Worm (Caenorhabditis elegans) whole organism, L4 larva: ENCODE measurements around the gene F22B5.5.

ENCODE experiments used
- F37D6.2 ChIP-seq: sonication (generic microtip); optimal IDR thresholded peaks from 2 replicates; lab custom pipeline; 2016; ENCODE audit warnings: mild to moderate bottlenecking, missing genetic modification characterization, missing compliant biosample characterization
- F44E2.7 ChIP-seq: fragments of 200-800 bp; sonication (Bioruptor generic); IDR thresholded peaks from 2 replicates; pipeline ENCODE4 v2.1.2; 2022; ENCODE audit warnings: missing genetic modification characterization, missing compliant biosample characterization
- T26A8.4 ChIP-seq: fragments of 200-800 bp; sonication (Bioruptor generic); IDR thresholded peaks from 2 replicates; pipeline ENCODE4 v1.3.6; 2022; ENCODE audit warnings: missing genetic modification characterization, missing compliant biosample characterization
- Y105C5A.15 ChIP-seq: fragments of 200-800 bp; sonication (Bioruptor generic); IDR thresholded peaks from 2 replicates; pipeline ENCODE4 v1.3.6; 2022; ENCODE audit warnings: missing genetic modification characterization, missing compliant biosample characterization
- Y48G9A.11 ChIP-seq: fragments of 200-800 bp; sonication (Bioruptor generic); IDR thresholded peaks from 2 replicates; pipeline ENCODE4 v1.3.6; 2022; ENCODE audit warnings: missing genetic modification reagents, missing genetic modification characterization, missing compliant biosample characterization
- Y75B8A.6 ChIP-seq: fragments of 200-800 bp; sonication (Bioruptor generic); IDR thresholded peaks from 2 replicates; pipeline ENCODE4 v1.3.6; 2022; ENCODE audit warnings: missing genetic modification reagents, missing genetic modification characterization, missing compliant biosample characterization
- aha-1 ChIP-seq: fragments of 150-350 bp; peaks from one replicate; lab custom pipeline; 2014; ENCODE audit warnings: missing biosample characterization, missing genetic modification characterization
- arid-1 ChIP-seq: fragments of 200-800 bp; sonication (Bioruptor generic); conservative IDR thresholded peaks from 2 replicates; pipeline ENCODE4 v1.3.6; 2022; ENCODE audit warnings: missing genetic modification reagents, missing genetic modification characterization, missing compliant biosample characterization
- ceh-20 ChIP-seq: fragments of 200-800 bp; sonication (Bioruptor generic); IDR thresholded peaks from 2 replicates; pipeline ENCODE4 v1.3.6; 2022; ENCODE audit warnings: missing genetic modification reagents, missing genetic modification characterization, missing compliant biosample characterization
- cey-2 ChIP-seq: sonication (generic microtip); optimal IDR thresholded peaks from 3 replicates; lab custom pipeline; 2017; ENCODE audit warnings: missing genetic modification characterization, mild to moderate bottlenecking, missing compliant biosample characterization, antibody characterized with exemption, borderline replicate concordance; ENCODE audit not compliant: insufficient read depth
- ctbp-1 ChIP-seq: fragments of 200-800 bp; sonication (Bioruptor generic); IDR thresholded peaks from 2 replicates; pipeline ENCODE4 v1.3.6; 2022; ENCODE audit warnings: missing genetic modification reagents, missing genetic modification characterization, missing compliant biosample characterization
- daf-12 ChIP-seq: fragments of 150-350 bp; optimal IDR thresholded peaks from 2 replicates; lab custom pipeline; 2014; ENCODE audit warnings: missing biosample characterization, missing genetic modification reagents, missing genetic modification characterization
- daf-16 ChIP-seq, 3 experiments: sonication (generic microtip); optimal IDR thresholded peaks; 2 replicates each; lab custom pipeline; 2016 to 2017; ENCODE audit warnings: missing genetic modification characterization in 3 of 3, missing genetic modification reagents in 3 of 3, mild to moderate bottlenecking in 2 of 3, missing compliant biosample characterization in 2 of 3, missing biosample characterization in 1 of 3, moderate library complexity in 1 of 3
- daf-8 ChIP-seq: fragments of 200-800 bp; sonication (Bioruptor generic); IDR thresholded peaks from 2 replicates; pipeline ENCODE4 v1.3.6; 2022; ENCODE audit warnings: missing genetic modification characterization, missing compliant biosample characterization
- dmd-6 ChIP-seq: fragments of 200-800 bp; sonication (Bioruptor generic); IDR thresholded peaks from 2 replicates; pipeline ENCODE4 v1.3.6; 2022; ENCODE audit warnings: missing genetic modification reagents, missing genetic modification characterization, missing compliant biosample characterization
- dmd-9 ChIP-seq: fragments of 200-800 bp; sonication (Bioruptor generic); IDR thresholded peaks from 2 replicates; pipeline ENCODE4 v1.3.6; 2022; ENCODE audit warnings: missing genetic modification reagents, missing genetic modification characterization, missing compliant biosample characterization
- fkh-10 ChIP-seq: fragments of 150-350 bp; optimal IDR thresholded peaks from 2 replicates; lab custom pipeline; 2014; ENCODE audit warnings: missing biosample characterization, missing genetic modification reagents, missing genetic modification characterization
- fos-1 ChIP-seq: fragments of 150-350 bp; optimal IDR thresholded peaks from 2 replicates; lab custom pipeline; 2014; ENCODE audit warnings: missing biosample characterization, missing genetic modification characterization
- hlh-11 ChIP-seq: fragments of 200-800 bp; sonication (Bioruptor generic); optimal IDR thresholded peaks from 2 replicates; lab custom pipeline; 2018; ENCODE audit warnings: mild to moderate bottlenecking, missing genetic modification characterization, missing compliant biosample characterization
- hlh-30 ChIP-seq: sonication (generic microtip); optimal IDR thresholded peaks from 2 replicates; lab custom pipeline; 2017; ENCODE audit warnings: antibody characterized with exemption, mild to moderate bottlenecking, missing genetic modification characterization, missing compliant biosample characterization; ENCODE audit not compliant: insufficient read depth
- hmg-1.1 ChIP-seq: fragments of 200-800 bp; sonication (Bioruptor generic); IDR thresholded peaks from 2 replicates; pipeline ENCODE4 v1.3.6; 2022; ENCODE audit warnings: missing genetic modification reagents, missing genetic modification characterization, missing compliant biosample characterization
- lin-1 ChIP-seq: fragments of 200-800 bp; sonication (Bioruptor generic); IDR thresholded peaks from 2 replicates; pipeline ENCODE4 v1.3.6; 2022; ENCODE audit warnings: missing genetic modification reagents, missing genetic modification characterization, missing compliant biosample characterization
- lin-15B ChIP-seq: fragments of 150-350 bp; sonication (generic microtip); optimal IDR thresholded peaks from 3 replicates; lab custom pipeline; 2014; ENCODE audit warnings: missing biosample characterization, missing genetic modification characterization
- lin-39 ChIP-seq: fragments of 150-350 bp; optimal IDR thresholded peaks from 2 replicates; lab custom pipeline; 2014; ENCODE audit warnings: missing biosample characterization, missing genetic modification reagents, missing genetic modification characterization
- lir-3 ChIP-seq: sonication (generic microtip); optimal IDR thresholded peaks from 2 replicates; lab custom pipeline; 2016; ENCODE audit warnings: mild to moderate bottlenecking, missing genetic modification characterization, missing compliant biosample characterization
- lsy-2 ChIP-seq, 2 experiments: fragments of 150-350 bp in 1 of 2; sonication (generic microtip) in 1 of 2; optimal IDR thresholded peaks; 2 replicates each; lab custom pipeline; 2014 to 2017; ENCODE audit warnings: missing biosample characterization in 2 of 2, missing genetic modification characterization in 2 of 2
- mdl-1 ChIP-seq, 2 experiments: fragments of 150-350 bp in 1 of 2; sonication (generic microtip) in 1 of 2; optimal IDR thresholded peaks; 2 replicates each; lab custom pipeline; 2014 to 2017; ENCODE audit warnings: missing biosample characterization in 2 of 2, missing genetic modification characterization in 2 of 2
- mdt-29 ChIP-seq: fragments of 200-800 bp; sonication (Bioruptor generic); IDR thresholded peaks from 2 replicates; pipeline ENCODE4 v1.3.6; 2022; ENCODE audit warnings: missing genetic modification reagents, missing genetic modification characterization, missing compliant biosample characterization
- mep-1 ChIP-seq: fragments of 150-350 bp; sonication (generic microtip); optimal IDR thresholded peaks from 3 replicates; lab custom pipeline; 2014; ENCODE audit warnings: missing biosample characterization, missing genetic modification characterization
- mes-2 ChIP-seq: sonication (generic microtip); optimal IDR thresholded peaks from 2 replicates; lab custom pipeline; 2016; ENCODE audit warnings: missing genotype, mild to moderate bottlenecking, missing genetic modification characterization, missing compliant biosample characterization; ENCODE audit not compliant: poor library complexity, severe bottlenecking
- mxl-2 ChIP-seq: fragments of 200-800 bp; sonication (Bioruptor generic); conservative IDR thresholded peaks from 2 replicates; pipeline ENCODE4 v1.3.6; 2022; ENCODE audit warnings: missing genetic modification reagents, missing genetic modification characterization, missing compliant biosample characterization
- mxl-3 ChIP-seq: fragments of 200-800 bp; sonication (Bioruptor generic); optimal IDR thresholded peaks from 2 replicates; lab custom pipeline; 2018; ENCODE audit warnings: mild to moderate bottlenecking, missing genetic modification characterization, missing compliant biosample characterization
- nhr-10 ChIP-seq: fragments of 150-350 bp; optimal IDR thresholded peaks from 2 replicates; lab custom pipeline; 2014; ENCODE audit warnings: missing biosample characterization, missing genetic modification characterization
- nhr-25 ChIP-seq: sonication (generic microtip); optimal IDR thresholded peaks from 2 replicates; lab custom pipeline; 2017; ENCODE audit warnings: missing genetic modification characterization, mild to moderate bottlenecking, missing compliant biosample characterization, antibody characterized with exemption, moderate library complexity, borderline replicate concordance; ENCODE audit not compliant: insufficient read depth
- nhr-28 ChIP-seq: fragments of 150-350 bp; optimal IDR thresholded peaks from 2 replicates; lab custom pipeline; 2014; ENCODE audit warnings: missing biosample characterization, missing genetic modification characterization
- nhr-41 ChIP-seq: fragments of 200-800 bp; sonication (Bioruptor generic); IDR thresholded peaks from 2 replicates; pipeline ENCODE4 v1.3.6; 2022; ENCODE audit warnings: missing genetic modification reagents, missing genetic modification characterization, missing compliant biosample characterization
- nhr-76 ChIP-seq: fragments of 150-350 bp; optimal IDR thresholded peaks from 2 replicates; lab custom pipeline; 2014; ENCODE audit warnings: missing biosample characterization, missing genetic modification characterization
- nhr-77 ChIP-seq: fragments of 150-350 bp; optimal IDR thresholded peaks from 2 replicates; lab custom pipeline; 2014; ENCODE audit warnings: missing biosample characterization, missing genetic modification characterization
- rbr-2 ChIP-seq: sonication (generic microtip); optimal IDR thresholded peaks from 2 replicates; lab custom pipeline; 2016; ENCODE audit warnings: missing genotype, missing genetic modification characterization, missing compliant biosample characterization
- snpc-4 ChIP-seq: fragments of 150-350 bp; optimal IDR thresholded peaks from 2 replicates; lab custom pipeline; 2014; ENCODE audit warnings: missing biosample characterization, missing genetic modification characterization
- tag-97 ChIP-seq: fragments of 200-800 bp; sonication (Bioruptor generic); IDR thresholded peaks from 2 replicates; pipeline ENCODE4 v1.3.6; 2022; ENCODE audit warnings: missing genetic modification characterization, missing compliant biosample characterization
- unc-130 ChIP-seq: sonication (generic microtip); optimal IDR thresholded peaks from 2 replicates; lab custom pipeline; 2016; ENCODE audit warnings: missing genetic modification reagents, missing genetic modification characterization, missing compliant biosample characterization
- zag-1 ChIP-seq: fragments of 150-350 bp; optimal IDR thresholded peaks from 2 replicates; lab custom pipeline; 2014; ENCODE audit warnings: missing biosample characterization, missing genetic modification characterization
- zip-11 ChIP-seq: fragments of 200-800 bp; sonication (Bioruptor generic); IDR thresholded peaks from 2 replicates; pipeline ENCODE4 v1.3.6; 2022; ENCODE audit warnings: missing genetic modification characterization, missing compliant biosample characterization
- ztf-7 ChIP-seq: fragments of 150-350 bp; optimal IDR thresholded peaks from 2 replicates; lab custom pipeline; 2014; ENCODE audit warnings: missing biosample characterization, missing genetic modification characterization

The F22B5.5 gene

DNA sequence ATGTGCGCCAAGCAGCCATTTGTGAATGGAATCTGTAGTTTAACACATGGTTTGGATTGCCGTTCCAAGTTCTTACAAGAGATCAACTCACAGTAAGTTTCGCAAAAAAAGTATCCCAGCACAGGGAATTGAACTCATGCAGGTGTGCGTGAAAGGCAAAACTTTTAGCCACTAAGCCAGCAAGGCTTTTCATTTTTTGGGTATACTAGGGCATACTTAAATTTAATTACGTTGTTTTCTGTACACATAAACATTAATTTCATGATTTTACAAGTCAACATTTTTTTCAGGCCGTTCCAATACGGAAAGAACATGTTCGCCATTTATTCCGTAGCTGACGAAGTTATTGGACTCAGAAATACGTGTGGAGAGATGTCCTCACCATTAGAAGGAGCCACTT, 12.9 kb downstream of the F22B5.5 start (continued):
- TF ChIP-seq Y105C5A.15 (GFP tag; lab: Robert Waterston, UW) (0 out of 2 replicates have a peak, but pooled peaks have one; percentile 48), zag-1 (tag; lab: Kevin White, UChicago) (no peak), cey-2 (no peak), nhr-41 (GFP tag; lab: Robert Waterston, UW) (0 out of 2 replicates have a peak, but pooled peaks have one; percentile 66), snpc-4 (no peak), nhr-76 (tag; lab: Kevin White, UChicago) (no peak), Y48G9A.11 (GFP tag; lab: Robert Waterston, UW) (peak; percentile 84), T26A8.4 (GFP tag; lab: Robert Waterston, UW) (peak; percentile 81), hmg-1.1 (peak; percentile 50), fos-1 (no peak)
- TF ChIP-seq, all 104 proteins: peak for 59

ce11 chrII:8440792-8441191, 13.6 kb downstream of the F22B5.5 start:
- TF ChIP-seq hlh-30 (tag; lab: Kevin White, UChicago) (peak; percentile 47), nhr-25 (tag; lab: Kevin White, UChicago) (peak; percentile 34), nhr-28 (peak; percentile 97), cey-2 (peak; percentile 57), mdl-1 (tag; optimal IDR thresholded peaks at IDR 0.05; lab: Kevin White, UChicago) (peak in 1 of 2 experiments; percentile 67), ctbp-1 (GFP tag; lab: Robert Waterston, UW) (no peak), nhr-10 (tag; lab: Kevin White, UChicago) (peak; percentile 51), lsy-2 (tag; optimal IDR thresholded peaks at IDR 0.05; lab: Kevin White, UChicago) (peak in 1 of 2 experiments; percentile 9), hlh-11 (peak; percentile 61), mep-1 (tag; lab: Kevin White, UChicago) (peak; percentile 37), F37D6.2 (tag; lab: Kevin White, UChicago) (no peak), aha-1 (tag; lab: Kevin White, UChicago) (peak; percentile 5), mes-2 (no peak), mdt-29 (no peak), fkh-10 (GFP tag; lab: Kevin White, UChicago) (no peak), dmd-6 (GFP tag; lab: Robert Waterston, UW) (peak; percentile 18; the same call in 1 of the 2 replicates)

DNA sequence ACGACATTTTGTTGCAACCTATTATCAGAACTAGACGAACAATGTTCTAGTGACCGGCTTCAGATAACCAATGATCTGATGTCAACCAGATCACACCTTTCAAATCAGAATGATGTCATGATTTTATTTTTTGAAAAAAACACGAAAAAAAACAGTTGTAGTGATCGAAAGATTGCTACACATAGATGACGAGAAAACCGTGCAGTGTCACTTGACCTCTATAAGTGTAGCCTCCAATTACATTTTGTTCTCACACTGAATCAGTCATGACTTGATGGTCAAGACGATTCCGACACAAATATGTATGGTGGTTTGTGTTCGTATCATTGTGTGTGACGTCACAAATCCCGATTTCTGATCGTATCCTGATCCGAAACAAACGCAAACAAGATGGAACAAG, 14.3 kb downstream of the F22B5.5 start:
- TF ChIP-seq hlh-30 (tag; lab: Kevin White, UChicago): peak; percentile 51
- TF ChIP-seq Y75B8A.6 (GFP tag; lab: Robert Waterston, UW): no peak
- no peak for TF ChIP-seq lir-3 (tag; lab: Kevin White, UChicago)
- no peak for TF ChIP-seq mdt-29
- TF ChIP-seq unc-130 (GFP tag; lab: Kevin White, UChicago): no peak
- TF ChIP-seq daf-8 (GFP tag; lab: Robert Waterston, UW): no peak
- no peak for TF ChIP-seq daf-16 (GFP tag; optimal IDR thresholded peaks at IDR 0.05; lab: Kevin White, UChicago)
- TF ChIP-seq daf-16 (tag; optimal IDR thresholded peaks at IDR 0.05; lab: Kevin White, UChicago): no peak
- no peak for TF ChIP-seq F44E2.7
- no peak for TF ChIP-seq arid-1 (GFP tag; lab: Robert Waterston, UW)
- peak; percentile 48; the same call in 1 of the 2 replicates for TF ChIP-seq dmd-6 (GFP tag; lab: Robert Waterston, UW)
- no peak for TF ChIP-seq tag-97 (GFP tag; lab: Robert Waterston, UW)
- TF ChIP-seq nhr-10 (tag; lab: Kevin White, UChicago): no peak
- no peak for TF ChIP-seq daf-12
- TF ChIP-seq mxl-3 (GFP tag; lab: Kevin White, UChicago): no peak
- TF ChIP-seq lin-15B (tag; lab: Kevin White, UChicago): no peak
- TF ChIP-seq ceh-20 (GFP tag; lab: Robert Waterston, UW): no peak
- no peak for TF ChIP-seq ztf-7
- TF ChIP-seq nhr-77 (tag; lab: Kevin White, UChicago): no peak
- peak; percentile 11 for TF ChIP-seq hlh-11
- TF ChIP-seq lin-39: no peak
- TF ChIP-seq lin-1 (GFP tag; lab: Robert Waterston, UW): no peak
- no peak for TF ChIP-seq mxl-2 (GFP tag; lab: Robert Waterston, UW)
- TF ChIP-seq nhr-28: peak; percentile 77
- no peak for TF ChIP-seq zip-11 (GFP tag; lab: Robert Waterston, UW)
- no peak for TF ChIP-seq dmd-9 (GFP tag; lab: Robert Waterston, UW)
- no peak for TF ChIP-seq mes-2
- TF ChIP-seq mdl-1 (tag; optimal IDR thresholded peaks at IDR 0.05; lab: Kevin White, UChicago): peak in 1 of 2 experiments; percentile 35
- no peak for TF ChIP-seq rbr-2
